Worm (Caenorhabditis elegans): ENCODE results near the gene T28D9.1.

- no peak for TF ChIP-seq ztf-11 (tag; optimal IDR thresholded peaks at IDR 0.05)
- no peak for TF ChIP-seq ztf-4 (tag; optimal IDR thresholded peaks at IDR 0.05)
- no peak for TF ChIP-seq ceh-82 (tag; optimal IDR thresholded peaks at IDR 0.05)
- no peak for TF ChIP-seq hlh-4 (tag; optimal IDR thresholded peaks at IDR 0.05)
- TF ChIP-seq dpl-1 (GFP tag; optimal IDR thresholded peaks at IDR 0.05) = no peak
Measured at ce11 chrII:6454671-6455070, 37.5 kb upstream of the T28D9.1 start, which contains the start of gene aptf-1.

All from whole organism, L1 larva.